Worm (Caenorhabditis elegans) whole organism, mixed stage, embryonic: Measurements from ENCODE around the gene sri-9.

Experiments used
- cnd-1 ChIP-seq: fragments of 200-800 bp; sonication (Bioruptor generic); optimal IDR thresholded peaks from 2 replicates; lab custom pipeline; 2018; ENCODE audit warnings: mild to moderate bottlenecking, missing genetic modification characterization, missing compliant biosample characterization
- elt-1 ChIP-seq: sonication (generic microtip); optimal IDR thresholded peaks from 2 replicates; lab custom pipeline; 2017; ENCODE audit warnings: missing genetic modification characterization, mild to moderate bottlenecking, missing compliant biosample characterization, antibody characterized with exemption, moderate library complexity, borderline replicate concordance; ENCODE audit not compliant: insufficient read depth
- flh-1 ChIP-seq: fragments of 200-800 bp; sonication (Bioruptor generic); optimal IDR thresholded peaks from 2 replicates; lab custom pipeline; 2018; ENCODE audit warnings: mild to moderate bottlenecking, missing genetic modification characterization, moderate library complexity, missing compliant biosample characterization
- ham-2 ChIP-seq: fragments of 200-800 bp; sonication (Bioruptor generic); optimal IDR thresholded peaks from 2 replicates; lab custom pipeline; 2018; ENCODE audit warnings: mild to moderate bottlenecking, missing genetic modification characterization, missing compliant biosample characterization
- lsy-2 ChIP-seq: fragments of 150-350 bp; optimal IDR thresholded peaks from 2 replicates; lab custom pipeline; 2014; ENCODE audit warnings: missing biosample characterization, missing genetic modification characterization
- mep-1 ChIP-seq: fragments of 150-350 bp; optimal IDR thresholded peaks from 2 replicates; lab custom pipeline; 2017; ENCODE audit warnings: missing biosample characterization, missing genetic modification reagents, missing genetic modification characterization, inconsistent platforms
- sptf-1 ChIP-seq: sonication (generic microtip); optimal IDR thresholded peaks from 2 replicates; lab custom pipeline; 2017; ENCODE audit warnings: mild to moderate bottlenecking, missing genetic modification characterization, moderate library complexity, missing compliant biosample characterization
- zip-8 ChIP-seq: fragments of 150-350 bp; optimal IDR thresholded peaks from 2 replicates; lab custom pipeline; 2014; ENCODE audit warnings: missing biosample characterization, missing genetic modification characterization
- ztf-11 ChIP-seq: fragments of 150-350 bp; optimal IDR thresholded peaks from 2 replicates; lab custom pipeline; 2014; ENCODE audit warnings: missing biosample characterization, missing genetic modification characterization

- TF ChIP-seq elt-1 (tag; lab: Kevin White, UChicago) (no peak), mep-1 (tag; lab: Kevin White, UChicago) (no peak), ztf-11 (tag; lab: Kevin White, UChicago) (no peak), flh-1 (GFP tag; lab: Kevin White, UChicago) (no peak), cnd-1 (tag; lab: Kevin White, UChicago) (no peak), ham-2 (no peak), zip-8 (no peak), lsy-2 (tag; lab: Kevin White, UChicago) (no peak), sptf-1 (tag; lab: Kevin White, UChicago) (no peak)
These were observed 41.0 kb downstream of the sri-9 start, which contains the start of gene hpo-33 for ce11 chrV:17042263-17042662.
